Fruit fly (Drosophila melanogaster): ENCODE measurements around the gene dbr.

- no peak for TF ChIP-seq CG4496 (GFP tag; IDR thresholded peaks at IDR 0.05)
- no peak for TF ChIP-seq CG14655 (GFP tag; optimal IDR thresholded peaks at IDR 0.05)
- TF ChIP-seq CG34367 (tag; optimal IDR thresholded peaks at IDR 0.05), result no peak
- no peak for TF ChIP-seq D1 (tag; optimal IDR thresholded peaks at IDR 0.05)
- TF ChIP-seq CG15710 (tag; optimal IDR thresholded peaks at IDR 0.05), result no peak
- TF ChIP-seq Snoo (tag; optimal IDR thresholded peaks at IDR 0.05), result no peak
- TF ChIP-seq gl (tag; optimal IDR thresholded peaks at IDR 0.05), result no peak
- TF ChIP-seq CG9948 (tag; optimal IDR thresholded peaks at IDR 0.05), result no peak
These were observed 986 bp downstream of the dbr start for dm6 chr2L:67279-67657.

All from whole organism, pupa.